Worm (Caenorhabditis elegans): ENCODE data around the gene K02E10.5.

Gene K02E10.5

ce11 chrX:2443304-2443703 lies 35.4 kb downstream of the K02E10.5 start, which contains the start of gene T07D1.3:
TSS of gene T07D1.3 (minus strand) at chrX:2443404.
- TF ChIP-seq tab-1 (GFP tag; IDR thresholded peaks at IDR 0.05) = no peak
- TF ChIP-seq klf-2 (GFP tag; conservative IDR thresholded peaks at IDR 0.05) = no peak
- TF ChIP-seq flt-1 (GFP tag; IDR thresholded peaks at IDR 0.05) = no peak
- no peak for TF ChIP-seq cog-1 (tag; optimal IDR thresholded peaks at IDR 0.05)
- TF ChIP-seq T22C8.4 (GFP tag; IDR thresholded peaks at IDR 0.05) = no peak
- no peak for TF ChIP-seq ztf-23 (GFP tag; IDR thresholded peaks at IDR 0.05)
- TF ChIP-seq ref-1 (GFP tag; conservative IDR thresholded peaks at IDR 0.05) = no peak
- TF ChIP-seq med-1 (GFP tag; optimal IDR thresholded peaks at IDR 0.05; ENCODE audit: insufficient read depth) = no peak
- no peak for TF ChIP-seq ztf-29 (GFP tag; IDR thresholded peaks at IDR 0.05)

ce11 chrX:2441163-2441562 lies 37.6 kb downstream of the K02E10.5 start:
- TF ChIP-seq klf-2 (GFP tag; conservative IDR thresholded peaks at IDR 0.05) (no peak), ztf-23 (GFP tag; IDR thresholded peaks at IDR 0.05) (no peak), tab-1 (GFP tag; IDR thresholded peaks at IDR 0.05) (no peak), T22C8.4 (GFP tag; IDR thresholded peaks at IDR 0.05) (no peak), ztf-29 (GFP tag; IDR thresholded peaks at IDR 0.05) (no peak), ref-1 (GFP tag; conservative IDR thresholded peaks at IDR 0.05) (no peak), cog-1 (tag; optimal IDR thresholded peaks at IDR 0.05) (no peak)

- TF ChIP-seq flt-1 (GFP tag; IDR thresholded peaks at IDR 0.05) = no peak
- TF ChIP-seq ref-1 (GFP tag; conservative IDR thresholded peaks at IDR 0.05) = no peak
- TF ChIP-seq klf-2 (GFP tag; conservative IDR thresholded peaks at IDR 0.05) = no peak
- no peak for TF ChIP-seq cog-1 (tag; optimal IDR thresholded peaks at IDR 0.05)
- no peak for TF ChIP-seq T22C8.4 (GFP tag; IDR thresholded peaks at IDR 0.05)
- TF ChIP-seq ztf-29 (GFP tag; IDR thresholded peaks at IDR 0.05) = no peak
- TF ChIP-seq tab-1 (GFP tag; IDR thresholded peaks at IDR 0.05) = no peak
- TF ChIP-seq med-1 (GFP tag; optimal IDR thresholded peaks at IDR 0.05; ENCODE audit: insufficient read depth) = no peak
- no peak for TF ChIP-seq ztf-23 (GFP tag; IDR thresholded peaks at IDR 0.05)
Measured at ce11 chrX:2439728-2440127, 39.0 kb downstream of the K02E10.5 start.

ce11 chrX:2439309-2439708 lies 39.4 kb downstream of the K02E10.5 start:
- TF ChIP-seq flt-1 (GFP tag; IDR thresholded peaks at IDR 0.05) = no peak
- TF ChIP-seq cog-1 (tag; optimal IDR thresholded peaks at IDR 0.05) = no peak
- TF ChIP-seq T22C8.4 (GFP tag; IDR thresholded peaks at IDR 0.05) = no peak
- no peak for TF ChIP-seq klf-2 (GFP tag; conservative IDR thresholded peaks at IDR 0.05)
- TF ChIP-seq ref-1 (GFP tag; conservative IDR thresholded peaks at IDR 0.05) = no peak
- no peak for TF ChIP-seq tab-1 (GFP tag; IDR thresholded peaks at IDR 0.05)
- TF ChIP-seq ztf-23 (GFP tag; IDR thresholded peaks at IDR 0.05) = no peak
- no peak for TF ChIP-seq ztf-29 (GFP tag; IDR thresholded peaks at IDR 0.05)
- no peak for TF ChIP-seq med-1 (GFP tag; optimal IDR thresholded peaks at IDR 0.05; ENCODE audit: insufficient read depth)

ce11 chrX:2438857-2439256 lies 39.9 kb downstream of the K02E10.5 start, which contains the start of gene gid-2:
TSS of gene gid-2 (minus strand) at chrX:2438957.
- TF ChIP-seq cog-1 (tag; optimal IDR thresholded peaks at IDR 0.05) (no peak), T22C8.4 (GFP tag; IDR thresholded peaks at IDR 0.05) (no peak), ztf-23 (GFP tag; IDR thresholded peaks at IDR 0.05) (no peak), tab-1 (GFP tag; IDR thresholded peaks at IDR 0.05) (no peak), med-1 (GFP tag; optimal IDR thresholded peaks at IDR 0.05; ENCODE audit: insufficient read depth) (no peak), ztf-29 (GFP tag; IDR thresholded peaks at IDR 0.05) (no peak), flt-1 (GFP tag; IDR thresholded peaks at IDR 0.05) (no peak), klf-2 (GFP tag; conservative IDR thresholded peaks at IDR 0.05) (no peak)

- no peak for TF ChIP-seq tab-1 (GFP tag; IDR thresholded peaks at IDR 0.05)
- TF ChIP-seq cog-1 (tag; optimal IDR thresholded peaks at IDR 0.05) = no peak
- no peak for TF ChIP-seq ztf-23 (GFP tag; IDR thresholded peaks at IDR 0.05)
- TF ChIP-seq flt-1 (GFP tag; IDR thresholded peaks at IDR 0.05) = no peak
- TF ChIP-seq T22C8.4 (GFP tag; IDR thresholded peaks at IDR 0.05) = no peak
- TF ChIP-seq klf-2 (GFP tag; conservative IDR thresholded peaks at IDR 0.05) = no peak
- no peak for TF ChIP-seq ztf-29 (GFP tag; IDR thresholded peaks at IDR 0.05)
- TF ChIP-seq med-1 (GFP tag; optimal IDR thresholded peaks at IDR 0.05; ENCODE audit: insufficient read depth) = no peak
- no peak for TF ChIP-seq ref-1 (GFP tag; conservative IDR thresholded peaks at IDR 0.05)
Measured at ce11 chrX:2435353-2435752, 43.4 kb downstream of the K02E10.5 start.

- TF ChIP-seq ref-1 (GFP tag; conservative IDR thresholded peaks at IDR 0.05) (no peak), T22C8.4 (GFP tag; IDR thresholded peaks at IDR 0.05) (no peak), klf-2 (GFP tag; conservative IDR thresholded peaks at IDR 0.05) (no peak), ztf-29 (GFP tag; IDR thresholded peaks at IDR 0.05) (peak; percentile 70), tab-1 (GFP tag; IDR thresholded peaks at IDR 0.05) (no peak), ztf-23 (GFP tag; IDR thresholded peaks at IDR 0.05) (no peak)
Measured at ce11 chrX:2433805-2434204, 44.9 kb downstream of the K02E10.5 start.

- TF ChIP-seq T22C8.4 (GFP tag; IDR thresholded peaks at IDR 0.05) = no peak
- no peak for TF ChIP-seq ztf-23 (GFP tag; IDR thresholded peaks at IDR 0.05)
- TF ChIP-seq ztf-29 (GFP tag; IDR thresholded peaks at IDR 0.05) = peak; percentile 91
- no peak for TF ChIP-seq ref-1 (GFP tag; conservative IDR thresholded peaks at IDR 0.05)
- TF ChIP-seq tab-1 (GFP tag; IDR thresholded peaks at IDR 0.05) = no peak
- peak; percentile 65; the same call in 1 of the 2 replicates for TF ChIP-seq flt-1 (GFP tag; IDR thresholded peaks at IDR 0.05)
- TF ChIP-seq med-1 (GFP tag; optimal IDR thresholded peaks at IDR 0.05; ENCODE audit: insufficient read depth) = no peak
- peak; percentile 88 for TF ChIP-seq cog-1 (tag; optimal IDR thresholded peaks at IDR 0.05)
- TF ChIP-seq klf-2 (GFP tag; conservative IDR thresholded peaks at IDR 0.05) = no peak
Measured at ce11 chrX:2432459-2432858, 46.3 kb downstream of the K02E10.5 start.

- TF ChIP-seq ztf-29 (GFP tag; IDR thresholded peaks at IDR 0.05) (no peak), tab-1 (GFP tag; IDR thresholded peaks at IDR 0.05) (no peak), ref-1 (GFP tag; conservative IDR thresholded peaks at IDR 0.05) (no peak), ztf-23 (GFP tag; IDR thresholded peaks at IDR 0.05) (no peak), med-1 (GFP tag; optimal IDR thresholded peaks at IDR 0.05; ENCODE audit: insufficient read depth) (no peak), flt-1 (GFP tag; IDR thresholded peaks at IDR 0.05) (no peak), T22C8.4 (GFP tag; IDR thresholded peaks at IDR 0.05) (no peak), klf-2 (GFP tag; conservative IDR thresholded peaks at IDR 0.05) (no peak), cog-1 (tag; optimal IDR thresholded peaks at IDR 0.05) (no peak)
Measured at ce11 chrX:2430317-2430716, 48.4 kb downstream of the K02E10.5 start.

- no peak for TF ChIP-seq cog-1 (tag; optimal IDR thresholded peaks at IDR 0.05)
- TF ChIP-seq klf-2 (GFP tag; conservative IDR thresholded peaks at IDR 0.05) = no peak
- TF ChIP-seq ztf-29 (GFP tag; IDR thresholded peaks at IDR 0.05) = no peak
- TF ChIP-seq med-1 (GFP tag; optimal IDR thresholded peaks at IDR 0.05; ENCODE audit: insufficient read depth) = no peak
Measured at ce11 chrX:2427404-2427803, 51.3 kb downstream of the K02E10.5 start, which contains the start of gene gcy-31. TSS of gene gcy-31 (minus strand) at chrX:2427504.
